Fruit fly (Drosophila melanogaster) Kc167 (cell line): Measurements from ENCODE around the gene Tango6.

ENCODE experiments used
- Myc ChIP-seq: fragments of >200 bp; optimal IDR thresholded peaks from 2 replicates; lab custom pipeline; 2017; ENCODE audit warnings: missing external identifiers
- Sin3A ChIP-seq: fragments of >200 bp; optimal IDR thresholded peaks from 2 replicates; lab custom pipeline; 2018; ENCODE audit warnings: missing external identifiers
- h ChIP-seq: fragments of >200 bp; optimal IDR thresholded peaks from 3 replicates; lab custom pipeline; 2018; ENCODE audit warnings: missing external identifiers
- insv ChIP-seq: fragments of >200 bp; optimal IDR thresholded peaks from 3 replicates; lab custom pipeline; 2018; ENCODE audit warnings: missing external identifiers
- psq ChIP-seq: fragments of >200 bp; optimal IDR thresholded peaks from 2 replicates; lab custom pipeline; 2017; ENCODE audit warnings: missing external identifiers
- ttk ChIP-seq: sonication (Bioruptor generic); optimal IDR thresholded peaks from 2 replicates; lab custom pipeline; 2017; ENCODE audit warnings: missing external identifiers

The Tango6 gene

dm6 chr2L:18943309-18943708 lies 25.5 kb upstream of the Tango6 start:
- no peak for TF ChIP-seq ttk (lab: Kevin White, UChicago)
- no peak for TF ChIP-seq psq
- TF ChIP-seq Myc, result no peak
- no peak for TF ChIP-seq h (lab: Kevin White, UChicago)
- no peak for TF ChIP-seq insv (lab: Kevin White, UChicago)
- TF ChIP-seq Sin3A (lab: Kevin White, UChicago), result no peak

dm6 chr2L:18943797-18944174 lies 25.0 kb upstream of the Tango6 start, which contains the start of gene ssp3:
ssp3 (minus strand) TSS chr2L:18943960.
- no peak for TF ChIP-seq ttk (lab: Kevin White, UChicago)
- no peak for TF ChIP-seq Sin3A (lab: Kevin White, UChicago)
- no peak for TF ChIP-seq insv (lab: Kevin White, UChicago)
- no peak for TF ChIP-seq Myc
- TF ChIP-seq psq, result no peak
- no peak for TF ChIP-seq h (lab: Kevin White, UChicago)

dm6 chr2L:18944175-18945012 lies 24.4 kb upstream of the Tango6 start:
- TF ChIP-seq psq (no peak), ttk (lab: Kevin White, UChicago) (no peak), h (lab: Kevin White, UChicago) (no peak), Sin3A (lab: Kevin White, UChicago) (no peak), Myc (no peak), insv (lab: Kevin White, UChicago) (no peak)

dm6 chr2L:18945765-18946552 lies 22.9 kb upstream of the Tango6 start, which contains the start of gene CG46304:
CG46304 (plus strand) TSS chr2L:18946305.
- no peak for TF ChIP-seq Myc
- no peak for TF ChIP-seq insv (lab: Kevin White, UChicago)

dm6 chr2L:18946636-18947514 lies 22.0 kb upstream of the Tango6 start:
- TF ChIP-seq h (lab: Kevin White, UChicago) (no peak), psq (no peak), insv (lab: Kevin White, UChicago) (no peak), ttk (lab: Kevin White, UChicago) (no peak), Sin3A (lab: Kevin White, UChicago) (no peak), Myc (no peak)

dm6 chr2L:18947515-18947998 lies 21.3 kb upstream of the Tango6 start:
- no peak for TF ChIP-seq ttk (lab: Kevin White, UChicago)
- no peak for TF ChIP-seq psq
- no peak for TF ChIP-seq Sin3A (lab: Kevin White, UChicago)
- TF ChIP-seq h (lab: Kevin White, UChicago), result no peak
- TF ChIP-seq Myc, result no peak
- no peak for TF ChIP-seq insv (lab: Kevin White, UChicago)

- TF ChIP-seq Sin3A (lab: Kevin White, UChicago) (no peak), Myc (no peak), h (lab: Kevin White, UChicago) (no peak), ttk (lab: Kevin White, UChicago) (no peak), psq (no peak), insv (lab: Kevin White, UChicago) (no peak)
Observed at dm6 chr2L:18948065-18948723, 20.6 kb upstream of the Tango6 start.

dm6 chr2L:18948724-18949108 lies 20.1 kb upstream of the Tango6 start, which contains the start of gene CG10428:
CG10428 (plus strand) TSS chr2L:18948884.
- TF ChIP-seq Myc (no peak), insv (lab: Kevin White, UChicago) (no peak), psq (no peak), h (lab: Kevin White, UChicago) (no peak), Sin3A (lab: Kevin White, UChicago) (no peak), ttk (lab: Kevin White, UChicago) (no peak)

- no peak for TF ChIP-seq psq
Observed at dm6 chr2L:18951674-18952073, 17.2 kb upstream of the Tango6 start, which contains the start of gene Nedd8. Nedd8 (minus strand) TSS chr2L:18951837.

dm6 chr2L:18953512-18954254 lies 15.1 kb upstream of the Tango6 start:
- TF ChIP-seq insv (lab: Kevin White, UChicago) (no peak), h (lab: Kevin White, UChicago) (no peak), Myc (no peak), Sin3A (lab: Kevin White, UChicago) (no peak), psq (no peak), ttk (lab: Kevin White, UChicago) (no peak)
